Fruit fly (Drosophila melanogaster): ENCODE data around the gene Rca1.

The Rca1 gene

dm6 chr2L:6841349-6841748 lies 10.8 kb upstream of the Rca1 start (continued):
- TF ChIP-seq dimm (GFP tag; IDR thresholded peaks at IDR 0.05): peak; percentile 44; the same call in 1 of the 2 replicates
- TF ChIP-seq Nf-YB (GFP tag; optimal IDR thresholded peaks at IDR 0.05): peak; percentile 65
- TF ChIP-seq CG9609 (GFP tag; optimal IDR thresholded peaks at IDR 0.05): peak; percentile 56
- TF ChIP-seq CG18011 (GFP tag; optimal IDR thresholded peaks at IDR 0.05): no peak
- peak; percentile 63; the same call in 2 of the 3 replicates for TF ChIP-seq H15 (GFP tag; IDR thresholded peaks at IDR 0.05)
- TF ChIP-seq CG4854 (GFP tag; optimal IDR thresholded peaks at IDR 0.05): peak; percentile 46
- TF ChIP-seq gsb-n (tag; optimal IDR thresholded peaks at IDR 0.05): peak; percentile 91
- no peak for TF ChIP-seq CG31365 (tag; optimal IDR thresholded peaks at IDR 0.05)
- peak; percentile 72 for TF ChIP-seq Spps (tag; optimal IDR thresholded peaks at IDR 0.05)
- TF ChIP-seq h (optimal IDR thresholded peaks at IDR 0.05): no peak
- peak; percentile 83 for TF ChIP-seq nmo (GFP tag; optimal IDR thresholded peaks at IDR 0.05)
- TF ChIP-seq sna (GFP tag; IDR thresholded peaks at IDR 0.05; ENCODE audit: partially characterized antibody): no peak
- TF ChIP-seq CG17328 (GFP tag; IDR thresholded peaks at IDR 0.05): peak; percentile 90
- TF ChIP-seq repo (GFP tag; optimal IDR thresholded peaks at IDR 0.05): peak; percentile 27
- TF ChIP-seq Chrac-16 (GFP tag; optimal IDR thresholded peaks at IDR 0.05): peak; percentile 71
- TF ChIP-seq dmrt11E (tag; optimal IDR thresholded peaks at IDR 0.05): peak; percentile 93
- TF ChIP-seq wek (GFP tag; optimal IDR thresholded peaks at IDR 0.05): peak; percentile 19
- TF ChIP-seq CG5953 (GFP tag; IDR thresholded peaks at IDR 0.05): no peak
- TF ChIP-seq CG17186 (GFP tag; optimal IDR thresholded peaks at IDR 0.05): no peak
- peak; percentile 48 for TF ChIP-seq CG18599 (GFP tag; optimal IDR thresholded peaks at IDR 0.05)
- TF ChIP-seq maf-S (GFP tag; optimal IDR thresholded peaks at IDR 0.05): peak; percentile 24
- TF ChIP-seq CG2875 (GFP tag; optimal IDR thresholded peaks at IDR 0.05): peak; percentile 66
- TF ChIP-seq CG12155 (GFP tag; optimal IDR thresholded peaks at IDR 0.05): peak; percentile 50
- peak; percentile 37; the same call in 1 of the 3 replicates for TF ChIP-seq C15 (GFP tag; IDR thresholded peaks at IDR 0.05)
- TF ChIP-seq CG17802 (tag; optimal IDR thresholded peaks at IDR 0.05): peak; percentile 61
- TF ChIP-seq CG11398 (GFP tag; optimal IDR thresholded peaks at IDR 0.05): peak; percentile 62
- TF ChIP-seq Meics (GFP tag; optimal IDR thresholded peaks at IDR 0.05): peak; percentile 26
- TF ChIP-seq Fer3 (tag; optimal IDR thresholded peaks at IDR 0.05): no peak
- peak; percentile 61 for TF ChIP-seq bcd (GFP tag; optimal IDR thresholded peaks at IDR 0.05)
- peak; percentile 47; the same call in 1 of the 3 replicates for TF ChIP-seq Mrtf (GFP tag; IDR thresholded peaks at IDR 0.05)
- no peak for TF ChIP-seq bowl (GFP tag; IDR thresholded peaks at IDR 0.05)
- peak; percentile 64 for TF ChIP-seq CG10462 (GFP tag; optimal IDR thresholded peaks at IDR 0.05)
- TF ChIP-seq CG7556 (GFP tag; optimal IDR thresholded peaks at IDR 0.05): peak; percentile 76
- TF ChIP-seq CG14050 (GFP tag; IDR thresholded peaks at IDR 0.05): peak; percentile 40; the same call in 2 of the 3 replicates
- peak in 1 of 2 experiments; percentile 29 for TF ChIP-seq tll (GFP tag; optimal IDR thresholded peaks at IDR 0.05)
- peak; percentile 74 for TF ChIP-seq sim (GFP tag; IDR thresholded peaks at IDR 0.05)
- no peak for TF ChIP-seq bigmax (GFP tag; optimal IDR thresholded peaks at IDR 0.05)
- TF ChIP-seq sima (GFP tag; optimal IDR thresholded peaks at IDR 0.05): no peak
- no peak for TF ChIP-seq schlank (tag; optimal IDR thresholded peaks at IDR 0.05)
- no peak for TF ChIP-seq CG2120 (GFP tag; optimal IDR thresholded peaks at IDR 0.05)
- TF ChIP-seq CG4820 (GFP tag; optimal IDR thresholded peaks at IDR 0.05): peak; percentile 85
- no peak for TF ChIP-seq hbn (GFP tag; IDR thresholded peaks at IDR 0.05; ENCODE audit: partially characterized antibody)
- TF ChIP-seq sd (tag; optimal IDR thresholded peaks at IDR 0.05): no peak
- no peak for TF ChIP-seq dati (GFP tag; IDR thresholded peaks at IDR 0.05)
- TF ChIP-seq stwl (tag; optimal IDR thresholded peaks at IDR 0.05): no peak
- peak; percentile 88 for TF ChIP-seq CG4404 (GFP tag; IDR thresholded peaks at IDR 0.05)
- TF ChIP-seq CG31388 (GFP tag; optimal IDR thresholded peaks at IDR 0.05): no peak
- TF ChIP-seq en (GFP tag; optimal IDR thresholded peaks at IDR 0.05): peak; percentile 61
- TF ChIP-seq CG17385 (GFP tag; optimal IDR thresholded peaks at IDR 0.05): peak; percentile 45
- peak; percentile 35 for TF ChIP-seq Mad (GFP tag; optimal IDR thresholded peaks at IDR 0.05)
- no peak for TF ChIP-seq CG34224 (GFP tag; IDR thresholded peaks at IDR 0.05; ENCODE audit: partially characterized antibody)

Data from whole organism, embryonic.